Worm (Caenorhabditis elegans) whole organism, L1 larva: ENCODE measurements around the gene tra-4.

Experiments used
- C34B4.2 ChIP-seq: sonication (generic microtip); optimal IDR thresholded peaks from 2 replicates; lab custom pipeline; 2017; ENCODE audit warnings: mild to moderate bottlenecking, missing genetic modification characterization, missing compliant biosample characterization
- alr-1 ChIP-seq: fragments of 200-800 bp; sonication (Bioruptor generic); optimal IDR thresholded peaks from 2 replicates; lab custom pipeline; 2018; ENCODE audit warnings: borderline replicate concordance, mild to moderate bottlenecking, missing genetic modification characterization, missing compliant biosample characterization
- aly-2 ChIP-seq: fragments of 150-350 bp; optimal IDR thresholded peaks from 2 replicates; lab custom pipeline; 2014; ENCODE audit warnings: missing biosample characterization, missing genetic modification characterization
- blmp-1 ChIP-seq: fragments of 150-350 bp; optimal IDR thresholded peaks from 2 replicates; lab custom pipeline; 2014; ENCODE audit warnings: missing biosample characterization, missing genetic modification characterization
- ceh-88 ChIP-seq: fragments of 200-800 bp; sonication (Bioruptor generic); IDR thresholded peaks from 2 replicates; pipeline ENCODE4 v1.3.6; 2022; ENCODE audit warnings: missing genetic modification characterization, missing compliant biosample characterization
- ceh-90 ChIP-seq: sonication (generic microtip); optimal IDR thresholded peaks from 2 replicates; lab custom pipeline; 2016; ENCODE audit warnings: missing genetic modification characterization, missing compliant biosample characterization
- ces-1 ChIP-seq: fragments of 150-350 bp; optimal IDR thresholded peaks from 2 replicates; lab custom pipeline; 2014; ENCODE audit warnings: missing biosample characterization, missing genetic modification reagents, missing genetic modification characterization
- dpl-1 ChIP-seq, 3 experiments: fragments of 150-350 bp in 2 of 3; sonication (generic microtip) in 1 of 3; optimal IDR thresholded peaks; 2 replicates each; lab custom pipeline; 2014 to 2017; ENCODE audit warnings: missing biosample characterization in 3 of 3, missing genetic modification characterization in 3 of 3, missing genetic modification reagents in 3 of 3
- dsc-1 ChIP-seq: sonication (generic microtip); optimal IDR thresholded peaks from 2 replicates; lab custom pipeline; 2016; ENCODE audit warnings: mild to moderate bottlenecking, missing genetic modification characterization, missing compliant biosample characterization
- efl-1 ChIP-seq, 4 experiments: fragments of 150-350 bp; optimal IDR thresholded peaks in 3 of 4; peaks in 1 of 4; 1 replicate in 1 of 4; 2 replicates in 3 of 4; lab custom pipeline; 2014; ENCODE audit warnings: missing biosample characterization in 2 of 4, missing genetic modification characterization in 2 of 4, missing genetic modification reagents in 2 of 4
- efl-3 ChIP-seq: fragments of 200-800 bp; sonication (Bioruptor generic); optimal IDR thresholded peaks from 2 replicates; lab custom pipeline; 2018; ENCODE audit warnings: mild to moderate bottlenecking, missing genetic modification characterization, missing compliant biosample characterization
- egl-13 ChIP-seq: sonication (generic microtip); optimal IDR thresholded peaks from 2 replicates; lab custom pipeline; 2016; ENCODE audit warnings: missing genotype, missing genetic modification reagents, missing genetic modification characterization, missing compliant biosample characterization
- elt-2 ChIP-seq: sonication (generic microtip); optimal IDR thresholded peaks from 2 replicates; lab custom pipeline; 2016; ENCODE audit warnings: missing genetic modification characterization, mild to moderate bottlenecking, inconsistent platforms, missing compliant biosample characterization, missing genetic modification reagents
- elt-3 ChIP-seq, 6 experiments: fragments of 150-350 bp in 1 of 6; sonication (generic microtip); optimal IDR thresholded peaks; 2 replicates each; lab custom pipeline; 2017 to 2018; ENCODE audit warnings: missing biosample characterization in 6 of 6, missing genetic modification characterization in 6 of 6, inconsistent platforms in 1 of 6
- ets-5 ChIP-seq: fragments of 200-800 bp; sonication (Bioruptor generic); IDR thresholded peaks from 2 replicates; pipeline ENCODE4 v1.3.6; 2022; ENCODE audit warnings: missing genetic modification characterization, missing compliant biosample characterization
- fkh-10 ChIP-seq: sonication (generic microtip); optimal IDR thresholded peaks from 2 replicates; lab custom pipeline; 2017; ENCODE audit warnings: missing biosample characterization, missing genetic modification reagents, missing genetic modification characterization
- fkh-4 ChIP-seq: sonication (generic microtip); optimal IDR thresholded peaks from 2 replicates; lab custom pipeline; 2016; ENCODE audit warnings: missing compliant biosample characterization, missing genetic modification characterization, borderline replicate concordance
- fos-1 ChIP-seq: fragments of 150-350 bp; optimal IDR thresholded peaks from 2 replicates; lab custom pipeline; 2014; ENCODE audit warnings: missing biosample characterization, missing genetic modification characterization
- grh-1 ChIP-seq: fragments of 200-800 bp; sonication (Bioruptor generic); IDR thresholded peaks from 2 replicates; pipeline ENCODE4 v1.3.6; 2022; ENCODE audit warnings: missing genetic modification reagents, missing genetic modification characterization, missing compliant biosample characterization
- lin-14 ChIP-seq: fragments of 200-800 bp; sonication (Bioruptor generic); optimal IDR thresholded peaks from 2 replicates; lab custom pipeline; 2018; ENCODE audit warnings: mild to moderate bottlenecking, missing genetic modification characterization, moderate library complexity, missing compliant biosample characterization
- lin-35 ChIP-seq, 2 experiments: fragments of 150-350 bp; optimal IDR thresholded peaks; 2 replicates each; lab custom pipeline; 2014; ENCODE audit warnings: missing biosample characterization in 2 of 2, missing genetic modification characterization in 2 of 2, missing genetic modification reagents in 2 of 2
- lir-3 ChIP-seq: sonication (generic microtip); optimal IDR thresholded peaks from 2 replicates; lab custom pipeline; 2016; ENCODE audit warnings: mild to moderate bottlenecking, missing genetic modification characterization, moderate library complexity, missing compliant biosample characterization; ENCODE audit not compliant: poor library complexity
- lsy-2 ChIP-seq, 2 experiments: fragments of 150-350 bp; optimal IDR thresholded peaks; 2 replicates each; lab custom pipeline; 2014; ENCODE audit warnings: missing biosample characterization in 2 of 2, missing genetic modification characterization in 2 of 2
- mab-9 ChIP-seq: fragments of 200-800 bp; sonication (Bioruptor generic); IDR thresholded peaks from 2 replicates; pipeline ENCODE4 v1.3.6; 2022; ENCODE audit warnings: missing genetic modification reagents, missing genetic modification characterization, missing compliant biosample characterization
- mep-1 ChIP-seq: fragments of 150-350 bp; optimal IDR thresholded peaks from 2 replicates; lab custom pipeline; 2014; ENCODE audit warnings: missing biosample characterization, missing genetic modification characterization
- nhr-11 ChIP-seq: fragments of 150-350 bp; optimal IDR thresholded peaks from 2 replicates; lab custom pipeline; 2014; ENCODE audit warnings: missing biosample characterization, missing genetic modification characterization
- nhr-12 ChIP-seq: sonication (generic microtip); optimal IDR thresholded peaks from 2 replicates; lab custom pipeline; 2017; ENCODE audit warnings: missing biosample characterization, missing genetic modification characterization
- nhr-19 ChIP-seq: fragments of 200-800 bp; sonication (Bioruptor generic); conservative IDR thresholded peaks from 2 replicates; pipeline ENCODE4 v1.3.6; 2022; ENCODE audit warnings: missing genetic modification characterization, missing compliant biosample characterization
- nhr-20 ChIP-seq: sonication (generic microtip); optimal IDR thresholded peaks from 2 replicates; lab custom pipeline; 2016; ENCODE audit warnings: mild to moderate bottlenecking, missing genetic modification characterization, missing compliant biosample characterization
- nhr-47 ChIP-seq: sonication (generic microtip); optimal IDR thresholded peaks from 2 replicates; lab custom pipeline; 2016; ENCODE audit warnings: mild to moderate bottlenecking, missing genetic modification characterization, moderate library complexity, missing compliant biosample characterization
- nhr-71 ChIP-seq: sonication (generic microtip); optimal IDR thresholded peaks from 2 replicates; lab custom pipeline; 2016; ENCODE audit warnings: mild to moderate bottlenecking, missing genetic modification characterization, moderate library complexity, missing compliant biosample characterization
- nhr-84 ChIP-seq: sonication (generic microtip); optimal IDR thresholded peaks from 2 replicates; lab custom pipeline; 2017; ENCODE audit warnings: missing biosample characterization, missing genetic modification characterization
- nhr-85 ChIP-seq: sonication (generic microtip); peaks from one replicate; lab custom pipeline; 2016; ENCODE audit warnings: missing genetic modification characterization, inconsistent platforms, missing compliant biosample characterization
- nhr-90 ChIP-seq: sonication (generic microtip); optimal IDR thresholded peaks from 2 replicates; lab custom pipeline; 2016; ENCODE audit warnings: mild to moderate bottlenecking, missing genetic modification characterization, missing compliant biosample characterization; ENCODE audit not compliant: poor library complexity
- pax-3 ChIP-seq: fragments of 200-800 bp; sonication (Bioruptor generic); optimal IDR thresholded peaks from 2 replicates; lab custom pipeline; 2018; ENCODE audit warnings: mild to moderate bottlenecking, missing genetic modification characterization, moderate library complexity, missing compliant biosample characterization
- pqm-1 ChIP-seq: sonication (generic microtip); optimal IDR thresholded peaks from 3 replicates; lab custom pipeline; 2017; ENCODE audit warnings: missing biosample characterization, missing genetic modification characterization
- rnt-1 ChIP-seq: sonication (generic microtip); optimal IDR thresholded peaks from 2 replicates; lab custom pipeline; 2016; ENCODE audit warnings: mild to moderate bottlenecking, missing genetic modification characterization, moderate library complexity, missing compliant biosample characterization
- snpc-4 ChIP-seq: fragments of 150-350 bp; optimal IDR thresholded peaks from 2 replicates; lab custom pipeline; 2014; ENCODE audit warnings: missing biosample characterization, missing genetic modification characterization
- snu-23 ChIP-seq: sonication (generic microtip); optimal IDR thresholded peaks from 2 replicates; lab custom pipeline; 2016; ENCODE audit warnings: missing genetic modification characterization, missing compliant biosample characterization
- sox-4 ChIP-seq: sonication (generic microtip); optimal IDR thresholded peaks from 2 replicates; lab custom pipeline; 2016; ENCODE audit warnings: missing genetic modification characterization, missing compliant biosample characterization
- sptf-1 ChIP-seq: fragments of 150-350 bp; optimal IDR thresholded peaks from 2 replicates; lab custom pipeline; 2014; ENCODE audit warnings: missing biosample characterization, missing genetic modification characterization
- swsn-7 ChIP-seq: sonication (generic microtip); optimal IDR thresholded peaks from 2 replicates; lab custom pipeline; 2016; ENCODE audit warnings: missing genetic modification characterization, missing compliant biosample characterization
- tbx-2 ChIP-seq: sonication (generic microtip); optimal IDR thresholded peaks from 2 replicates; lab custom pipeline; 2016; ENCODE audit warnings: missing genetic modification characterization, missing compliant biosample characterization
- tlp-1 ChIP-seq: fragments of 150-350 bp; optimal IDR thresholded peaks from 2 replicates; lab custom pipeline; 2014; ENCODE audit warnings: missing biosample characterization, missing genetic modification characterization
- unc-130 ChIP-seq: fragments of 150-350 bp; optimal IDR thresholded peaks from 2 replicates; lab custom pipeline; 2017; ENCODE audit warnings: missing biosample characterization, missing genetic modification characterization, inconsistent platforms
- unc-30 ChIP-seq: sonication (generic microtip); optimal IDR thresholded peaks from 2 replicates; lab custom pipeline; 2017; ENCODE audit warnings: missing biosample characterization, missing genetic modification characterization
- unc-86 ChIP-seq: sonication (generic microtip); optimal IDR thresholded peaks from 2 replicates; lab custom pipeline; 2016; ENCODE audit warnings: missing genetic modification characterization, missing compliant biosample characterization
- vab-15 ChIP-seq: sonication (generic microtip); optimal IDR thresholded peaks from 2 replicates; lab custom pipeline; 2017; ENCODE audit warnings: missing genotype, mild to moderate bottlenecking, missing genetic modification characterization, missing compliant biosample characterization
- xbp-1 ChIP-seq: sonication (generic microtip); optimal IDR thresholded peaks from 2 replicates; lab custom pipeline; 2016; ENCODE audit warnings: missing genetic modification characterization, missing compliant biosample characterization
- ztf-11 ChIP-seq, 2 experiments: sonication (generic microtip); optimal IDR thresholded peaks; 2 replicates each; lab custom pipeline; 2016 to 2017; ENCODE audit warnings: missing genetic modification characterization in 2 of 2, missing biosample characterization in 1 of 2, missing compliant biosample characterization in 1 of 2
- ztf-4 ChIP-seq: fragments of 150-350 bp; optimal IDR thresholded peaks from 2 replicates; lab custom pipeline; 2014; ENCODE audit warnings: missing biosample characterization, missing genetic modification characterization

Gene tra-4

ce11 chrX:2857070-2857825 lies at the start of gene tra-4:
tra-4 (minus strand) TSS chrX:2857603.
- TF ChIP-seq pqm-1 (tag; lab: Kevin White, UChicago), result no peak
- peak; percentile 67 for TF ChIP-seq lin-14
- peak; percentile 78 for TF ChIP-seq rnt-1 (tag; lab: Kevin White, UChicago)
- TF ChIP-seq lsy-2 (tag; optimal IDR thresholded peaks at IDR 0.05; lab: Kevin White, UChicago), result peak; percentile 29
- no peak for TF ChIP-seq sox-4 (tag; lab: Kevin White, UChicago)
- peak; percentile 76 for TF ChIP-seq nhr-85 (tag; lab: Kevin White, UChicago)
- no peak for TF ChIP-seq ztf-11 (tag; optimal IDR thresholded peaks at IDR 0.05; lab: Kevin White, UChicago)
- TF ChIP-seq xbp-1 (tag; lab: Kevin White, UChicago), result no peak
- TF ChIP-seq dpl-1 (GFP tag; optimal IDR thresholded peaks at IDR 0.05; lab: Kevin White, UChicago), result peak in 1 of 3 experiments; percentile 21
- no peak for TF ChIP-seq unc-130 (tag; lab: Kevin White, UChicago)
- peak; percentile 14 for TF ChIP-seq snpc-4
- no peak for TF ChIP-seq tlp-1 (tag; lab: Kevin White, UChicago)
- TF ChIP-seq pax-3 (tag; lab: Kevin White, UChicago), result no peak
- TF ChIP-seq efl-3, result no peak
- TF ChIP-seq aly-2 (tag; lab: Kevin White, UChicago), result no peak
- no peak for TF ChIP-seq lin-35 (GFP tag; optimal IDR thresholded peaks at IDR 0.05; lab: Kevin White, UChicago)
- TF ChIP-seq grh-1, result no peak
- TF ChIP-seq egl-13 (tag; lab: Kevin White, UChicago), result no peak
- no peak for TF ChIP-seq alr-1
- 0 out of 2 replicates have a peak, but pooled peaks have one; percentile 56 for TF ChIP-seq ets-5 (GFP tag; lab: Robert Waterston, UW)
- no peak for TF ChIP-seq ces-1 (GFP tag; lab: Kevin White, UChicago)
- TF ChIP-seq tbx-2, result peak; percentile 33
- no peak for TF ChIP-seq nhr-11 (tag; lab: Kevin White, UChicago)
- TF ChIP-seq ceh-88 (GFP tag; lab: Robert Waterston, UW), result no peak
- TF ChIP-seq mep-1 (tag; lab: Kevin White, UChicago), result peak; percentile 42
- peak; percentile 46 for TF ChIP-seq snu-23 (GFP tag; lab: Kevin White, UChicago)
- TF ChIP-seq nhr-47, result peak; percentile 43
- no peak for TF ChIP-seq fos-1 (tag; lab: Kevin White, UChicago)
- no peak for TF ChIP-seq ztf-4 (tag; lab: Kevin White, UChicago)
- no peak for TF ChIP-seq fkh-10 (GFP tag; lab: Kevin White, UChicago)
- TF ChIP-seq unc-86, result no peak
- TF ChIP-seq unc-30 (tag; lab: Kevin White, UChicago), result no peak
- no peak for TF ChIP-seq mab-9 (GFP tag; lab: Robert Waterston, UW)
- peak; percentile 57 for TF ChIP-seq ceh-90 (tag; lab: Kevin White, UChicago)
- TF ChIP-seq efl-1 (optimal IDR thresholded peaks at IDR 0.05; lab: Kevin White, UChicago), result no peak
- TF ChIP-seq efl-1 (GFP tag; optimal IDR thresholded peaks at IDR 0.05 in 1 of 2; lab: Kevin White, UChicago), result no peak
- no peak for TF ChIP-seq sptf-1 (tag; lab: Kevin White, UChicago)
- peak; percentile 57 for TF ChIP-seq lir-3 (tag; lab: Kevin White, UChicago)
- TF ChIP-seq nhr-12, result no peak
- peak; percentile 51 for TF ChIP-seq nhr-71 (tag; lab: Kevin White, UChicago)
- peak; percentile 7 for TF ChIP-seq dsc-1 (tag; lab: Kevin White, UChicago)
- no peak for TF ChIP-seq nhr-19 (GFP tag; lab: Robert Waterston, UW)
- peak; percentile 22 for TF ChIP-seq fkh-4 (tag; lab: Kevin White, UChicago)
- peak; percentile 32 for TF ChIP-seq nhr-20 (tag; lab: Kevin White, UChicago)
- TF ChIP-seq vab-15 (tag; lab: Kevin White, UChicago), result no peak
- no peak for TF ChIP-seq elt-2 (tag; lab: Kevin White, UChicago)
- no peak for TF ChIP-seq C34B4.2 (tag; lab: Kevin White, UChicago)
- TF ChIP-seq blmp-1 (tag; lab: Kevin White, UChicago), result peak; percentile 32
- TF ChIP-seq elt-3 (tag; optimal IDR thresholded peaks at IDR 0.05; lab: Kevin White, UChicago), result no peak
- peak; percentile 55 for TF ChIP-seq nhr-90 (tag; lab: Kevin White, UChicago)
- TF ChIP-seq swsn-7, result peak; percentile 7
- TF ChIP-seq nhr-84 (tag; lab: Kevin White, UChicago), result no peak
